Fruit fly (Drosophila melanogaster): Measurements from ENCODE around the gene CG13066.

CG13066 gene

dm6 chr3L:16286258-16286657 is 13.5 kb downstream of the CG13066 start (continued):
- TF ChIP-seq bsh (GFP tag; optimal IDR thresholded peaks at IDR 0.05) (peak; percentile 12 to 16), Dp (GFP tag; optimal IDR thresholded peaks at IDR 0.05) (no peak), bab2 (GFP tag; optimal IDR thresholded peaks at IDR 0.05) (no peak), vvl (GFP tag; IDR thresholded peaks at IDR 0.05) (peak; percentile 62), CG4360 (GFP tag; IDR thresholded peaks at IDR 0.05) (no peak), Fer3 (tag; optimal IDR thresholded peaks at IDR 0.05) (no peak), CG11093 (GFP tag; IDR thresholded peaks at IDR 0.05) (no peak), CG11398 (GFP tag; optimal IDR thresholded peaks at IDR 0.05) (no peak), en (GFP tag; optimal IDR thresholded peaks at IDR 0.05) (no peak), CG9215 (GFP tag; IDR thresholded peaks at IDR 0.05) (no peak), nom (GFP tag; optimal IDR thresholded peaks at IDR 0.05) (peak; percentile 46), Elba2 (GFP tag; optimal IDR thresholded peaks at IDR 0.05) (no peak), CG15601 (tag; optimal IDR thresholded peaks at IDR 0.05) (no peak), Fer2 (tag; optimal IDR thresholded peaks at IDR 0.05) (no peak), CG10321 (GFP tag; IDR thresholded peaks at IDR 0.05) (no peak), NFAT (GFP tag; IDR thresholded peaks at IDR 0.05) (no peak), Lpt (GFP tag; optimal IDR thresholded peaks at IDR 0.05) (no peak), Hmr (GFP tag; optimal IDR thresholded peaks at IDR 0.05) (no peak), abd-A (tag; optimal IDR thresholded peaks at IDR 0.05) (peak; percentile 21), CG12155 (GFP tag; optimal IDR thresholded peaks at IDR 0.05) (no peak), CG12769 (tag; optimal IDR thresholded peaks at IDR 0.05) (peak; percentile 39), gcm (GFP tag; optimal IDR thresholded peaks at IDR 0.05) (peak; percentile 9), bcd (GFP tag; optimal IDR thresholded peaks at IDR 0.05) (no peak), CG9797 (GFP tag; optimal IDR thresholded peaks at IDR 0.05) (no peak), B-H1 (GFP tag; IDR thresholded peaks at IDR 0.05) (no peak), wdn (GFP tag; IDR thresholded peaks at IDR 0.05) (no peak), CTCF (GFP tag; optimal IDR thresholded peaks at IDR 0.05) (no peak), chinmo (GFP tag; IDR thresholded peaks at IDR 0.05; ENCODE audit: partially characterized antibody) (0 out of 4 replicates have a peak, but pooled peaks have one; percentile 47), CG7839 (tag; optimal IDR thresholded peaks at IDR 0.05) (peak; percentile 48), Dip3 (GFP tag; optimal IDR thresholded peaks at IDR 0.05) (no peak), Vsx1 (GFP tag; optimal IDR thresholded peaks at IDR 0.05) (no peak), Xbp1 (GFP tag; optimal IDR thresholded peaks at IDR 0.05) (peak; percentile 10), shn (GFP tag; optimal IDR thresholded peaks at IDR 0.05) (no peak), chn (GFP tag; optimal IDR thresholded peaks at IDR 0.05) (no peak), psq (GFP tag; optimal IDR thresholded peaks at IDR 0.05) (no peak), Dfd (GFP tag; optimal IDR thresholded peaks at IDR 0.05) (no peak), cwo (GFP tag; optimal IDR thresholded peaks at IDR 0.05) (peak; percentile 79), ara (GFP tag; IDR thresholded peaks at IDR 0.05) (no peak), zfh1 (GFP tag; IDR thresholded peaks at IDR 0.05) (no peak), sr (GFP tag; IDR thresholded peaks at IDR 0.05) (no peak), CG4854 (GFP tag; optimal IDR thresholded peaks at IDR 0.05) (no peak), wek (GFP tag; optimal IDR thresholded peaks at IDR 0.05) (no peak), fd96Cb (tag; optimal IDR thresholded peaks at IDR 0.05) (peak; percentile 19), br (optimal IDR thresholded peaks at IDR 0.05) (no peak), z (GFP tag; IDR thresholded peaks at IDR 0.05) (no peak), zf30C (GFP tag; optimal IDR thresholded peaks at IDR 0.05) (no peak), CG17612 (GFP tag; IDR thresholded peaks at IDR 0.05) (no peak), YL-1 (GFP tag; optimal IDR thresholded peaks at IDR 0.05) (no peak), zfh2 (GFP tag; optimal IDR thresholded peaks at IDR 0.05) (no peak), CG8478 (optimal IDR thresholded peaks at IDR 0.05) (no peak), CG8388 (GFP tag; optimal IDR thresholded peaks at IDR 0.05) (no peak), CG11560 (tag; IDR thresholded peaks at IDR 0.05) (no peak), Sry-δ (GFP tag; optimal IDR thresholded peaks at IDR 0.05) (no peak), lilli (GFP tag; optimal IDR thresholded peaks at IDR 0.05) (no peak)
